Worm (Caenorhabditis elegans): ENCODE measurements around the gene srg-11.
A peak's percentile ranks its signal among the peaks of the same experiment; 100 is the strongest.

Gene srg-11

DNA sequence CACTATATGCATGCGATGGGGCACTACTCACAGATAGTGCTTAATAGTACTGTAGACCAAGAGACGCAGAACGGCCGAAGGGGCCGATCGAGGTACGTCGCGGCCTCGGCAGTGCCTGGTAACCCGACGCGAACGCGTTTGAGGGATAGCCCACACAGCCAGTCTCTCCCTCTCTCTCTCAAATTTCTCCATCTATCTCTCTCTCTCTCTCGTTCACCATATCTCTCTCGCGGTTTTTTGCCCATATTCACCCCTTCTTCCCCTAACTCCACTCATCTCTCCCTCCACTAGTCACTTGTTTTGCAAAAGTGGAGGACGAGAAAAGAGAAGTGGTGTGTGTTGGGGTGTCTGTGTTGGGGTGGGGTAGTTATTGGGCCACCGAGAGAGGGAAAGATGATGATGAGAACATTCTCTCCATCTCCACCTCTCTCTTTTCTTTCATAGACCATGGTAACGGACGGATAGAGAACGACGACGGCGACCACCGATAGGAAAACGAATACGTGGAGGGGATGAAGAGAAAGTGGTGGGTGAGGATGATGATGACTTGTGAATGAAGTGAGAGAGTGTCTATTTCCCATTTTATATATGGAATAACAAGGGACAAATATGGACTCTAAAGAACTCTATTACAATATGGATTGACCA, 12.9 kb upstream of the srg-11 start:
- no peak for TF ChIP-seq flt-1 (GFP tag; IDR thresholded peaks at IDR 0.05)
- TF ChIP-seq ceh-13 (GFP tag; optimal IDR thresholded peaks at IDR 0.05), result no peak
- TF ChIP-seq tra-4 (tag; optimal IDR thresholded peaks at IDR 0.05), result no peak
- TF ChIP-seq F13C5.2 (tag; optimal IDR thresholded peaks at IDR 0.05), result peak; percentile 83
- no peak for TF ChIP-seq scrt-1 (GFP tag; IDR thresholded peaks at IDR 0.05)
- peak; percentile 7 for TF ChIP-seq ceh-36 (tag; optimal IDR thresholded peaks at IDR 0.05)
- no peak for TF ChIP-seq tbx-11 (GFP tag; IDR thresholded peaks at IDR 0.05)
- no peak for TF ChIP-seq tbx-37 (GFP tag; conservative IDR thresholded peaks at IDR 0.05)
- TF ChIP-seq ets-7 (tag; optimal IDR thresholded peaks at IDR 0.05), result no peak
- TF ChIP-seq sea-1 (GFP tag; conservative IDR thresholded peaks at IDR 0.05), result 0 out of 2 replicates have a peak, but pooled peaks have one; percentile 23
- TF ChIP-seq hmg-4 (GFP tag; optimal IDR thresholded peaks at IDR 0.05), result peak; percentile 87
- peak; percentile 67 for TF ChIP-seq aly-1 (tag; optimal IDR thresholded peaks at IDR 0.05)
- no peak for TF ChIP-seq pes-1 (GFP tag; IDR thresholded peaks at IDR 0.05)
- TF ChIP-seq ama-1 (optimal IDR thresholded peaks at IDR 0.05), result no peak

DNA sequence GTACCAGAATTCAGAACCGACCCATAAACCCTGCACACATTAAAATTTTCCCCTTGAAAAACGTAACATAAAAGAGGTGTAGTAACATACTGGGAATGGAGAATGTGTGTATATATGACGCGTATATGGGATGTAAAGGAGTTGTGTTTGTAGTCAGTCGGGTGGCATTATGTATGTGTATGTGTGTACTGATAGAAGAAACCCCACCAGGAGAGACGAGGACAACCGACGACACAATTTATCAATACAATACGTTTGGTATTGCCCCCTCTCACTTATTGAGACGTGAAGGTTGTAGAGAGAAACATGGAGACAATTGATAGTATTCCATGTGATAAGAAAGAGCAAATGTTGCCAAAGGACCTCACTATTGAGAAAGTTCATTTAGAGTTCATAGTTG, 11.7 kb upstream of the srg-11 start:
- TF ChIP-seq tbx-11 (GFP tag; IDR thresholded peaks at IDR 0.05) (no peak), ceh-13 (GFP tag; optimal IDR thresholded peaks at IDR 0.05) (no peak), F13C5.2 (tag; optimal IDR thresholded peaks at IDR 0.05) (no peak), tbx-37 (GFP tag; conservative IDR thresholded peaks at IDR 0.05) (no peak), tra-4 (tag; optimal IDR thresholded peaks at IDR 0.05) (no peak), ceh-36 (tag; optimal IDR thresholded peaks at IDR 0.05) (no peak), ama-1 (optimal IDR thresholded peaks at IDR 0.05) (no peak), aly-1 (tag; optimal IDR thresholded peaks at IDR 0.05) (no peak), hnd-1 (tag; optimal IDR thresholded peaks at IDR 0.05) (no peak), hmbx-1 (tag; optimal IDR thresholded peaks at IDR 0.05) (no peak), sea-1 (GFP tag; conservative IDR thresholded peaks at IDR 0.05) (no peak)

DNA sequence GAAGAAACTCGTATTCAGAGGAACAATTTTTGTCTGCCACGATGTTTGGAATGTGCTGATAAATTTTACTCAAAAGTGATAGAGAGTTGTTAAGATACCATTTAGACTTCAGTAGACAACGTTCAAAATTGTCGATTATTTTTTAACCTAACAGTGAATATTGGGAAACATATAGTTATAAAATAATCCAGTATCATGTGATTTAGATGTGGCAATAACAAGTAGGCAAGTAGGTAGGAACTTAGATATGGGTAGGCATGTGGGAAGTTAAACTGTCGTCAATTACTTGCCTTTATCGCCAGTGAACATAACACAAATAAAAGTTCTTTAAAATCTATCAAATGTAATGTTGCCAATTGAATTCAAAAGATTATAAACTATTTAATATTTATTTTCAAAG, 8.3 kb upstream of the srg-11 start, which contains the start of gene T23F11.11:
T23F11.11 (minus strand) TSS at position 101 of the 400 bp plus-strand sequence.
- TF ChIP-seq hmbx-1 (tag; optimal IDR thresholded peaks at IDR 0.05), result no peak
- TF ChIP-seq ama-1 (optimal IDR thresholded peaks at IDR 0.05), result no peak
- no peak for TF ChIP-seq ceh-36 (tag; optimal IDR thresholded peaks at IDR 0.05)
- no peak for TF ChIP-seq hnd-1 (tag; optimal IDR thresholded peaks at IDR 0.05)
- TF ChIP-seq scrt-1 (GFP tag; IDR thresholded peaks at IDR 0.05), result no peak
- no peak for TF ChIP-seq ceh-13 (GFP tag; optimal IDR thresholded peaks at IDR 0.05)
- TF ChIP-seq tbx-37 (GFP tag; conservative IDR thresholded peaks at IDR 0.05), result no peak
- TF ChIP-seq flt-1 (GFP tag; IDR thresholded peaks at IDR 0.05), result no peak
- no peak for TF ChIP-seq F13C5.2 (tag; optimal IDR thresholded peaks at IDR 0.05)
- no peak for TF ChIP-seq ets-7 (tag; optimal IDR thresholded peaks at IDR 0.05)

DNA sequence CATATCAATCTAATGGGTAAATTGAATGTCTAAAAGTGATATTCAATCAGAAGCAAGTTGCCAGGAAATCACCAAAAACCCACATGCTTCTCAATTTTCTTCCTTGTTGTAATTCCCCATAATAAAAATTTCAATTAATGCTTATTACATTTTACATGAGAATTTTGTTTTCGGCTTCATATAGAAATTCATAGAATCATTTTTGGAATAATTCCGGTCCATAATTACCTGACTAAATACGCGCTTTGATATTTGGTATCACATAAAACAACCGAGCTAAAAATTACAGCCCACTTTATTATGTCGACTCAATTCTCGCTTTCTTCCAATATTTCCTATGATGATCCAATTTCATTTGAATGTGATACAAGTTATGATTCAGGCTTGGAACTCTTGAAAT, 7.9 kb upstream of the srg-11 start, which contains the start of gene srg-13:
srg-13 (plus strand) TSS at position 301 of the 400 bp plus-strand sequence.
- TF ChIP-seq aly-1 (tag; optimal IDR thresholded peaks at IDR 0.05) (no peak), ets-7 (tag; optimal IDR thresholded peaks at IDR 0.05) (no peak), scrt-1 (GFP tag; IDR thresholded peaks at IDR 0.05) (no peak), hnd-1 (tag; optimal IDR thresholded peaks at IDR 0.05) (no peak), tbx-37 (GFP tag; conservative IDR thresholded peaks at IDR 0.05) (no peak), ceh-36 (tag; optimal IDR thresholded peaks at IDR 0.05) (no peak), F13C5.2 (tag; optimal IDR thresholded peaks at IDR 0.05) (no peak), sea-1 (GFP tag; conservative IDR thresholded peaks at IDR 0.05) (no peak), flt-1 (GFP tag; IDR thresholded peaks at IDR 0.05) (no peak), B0310.2 (tag; optimal IDR thresholded peaks at IDR 0.05) (no peak), pes-1 (GFP tag; IDR thresholded peaks at IDR 0.05) (no peak)

DNA sequence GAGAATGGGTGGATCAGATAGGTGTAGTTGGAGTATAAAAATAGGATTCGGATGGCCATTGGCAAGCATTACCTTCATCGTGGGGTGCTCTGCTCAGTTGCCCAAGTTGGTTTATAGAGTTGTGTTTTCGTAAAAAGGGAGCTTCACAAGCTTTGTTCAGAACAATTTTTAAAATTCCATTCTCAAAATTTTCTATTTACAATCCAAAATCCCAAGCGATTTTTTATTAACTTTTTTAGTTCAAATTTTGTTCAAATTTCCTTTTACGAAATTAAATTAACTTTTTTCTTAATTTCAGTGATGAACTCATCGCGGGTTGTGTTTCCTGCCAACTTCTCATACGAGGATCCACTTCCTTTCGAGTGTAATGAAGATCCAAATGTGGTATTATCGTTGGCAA, 2.3 kb upstream of the srg-11 start, which contains the start of gene srg-10:
srg-10 (plus strand) TSS at position 301 of the 400 bp plus-strand sequence.
- no peak for TF ChIP-seq tbx-37 (GFP tag; conservative IDR thresholded peaks at IDR 0.05)
- no peak for TF ChIP-seq ets-7 (tag; optimal IDR thresholded peaks at IDR 0.05)
- TF ChIP-seq tbx-11 (GFP tag; IDR thresholded peaks at IDR 0.05), result no peak
- no peak for TF ChIP-seq scrt-1 (GFP tag; IDR thresholded peaks at IDR 0.05)
- no peak for TF ChIP-seq pes-1 (GFP tag; IDR thresholded peaks at IDR 0.05)

DNA sequence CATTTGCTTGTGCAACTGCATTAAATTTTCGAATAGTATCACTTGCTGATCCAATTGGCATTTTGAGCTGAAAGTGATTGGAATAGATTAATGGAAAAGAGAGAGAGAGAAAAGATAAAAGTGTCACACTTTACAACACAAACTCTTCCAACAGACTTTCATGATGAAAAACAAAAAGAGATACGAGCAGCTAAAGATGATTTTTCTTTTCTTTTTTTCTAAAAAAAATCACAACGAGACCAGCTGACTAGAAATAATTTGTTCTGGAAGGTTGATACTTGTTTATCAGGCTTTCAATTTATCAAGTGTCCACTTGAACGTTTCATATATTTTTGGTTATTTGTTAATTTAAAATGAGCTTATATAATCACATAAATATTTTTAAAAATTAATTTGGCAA, 7.3 kb downstream of the srg-11 start:
- TF ChIP-seq aly-1 (tag; optimal IDR thresholded peaks at IDR 0.05), result no peak
- TF ChIP-seq hmg-4 (GFP tag; optimal IDR thresholded peaks at IDR 0.05), result no peak
- no peak for TF ChIP-seq ama-1 (optimal IDR thresholded peaks at IDR 0.05)
- TF ChIP-seq hmbx-1 (tag; optimal IDR thresholded peaks at IDR 0.05), result no peak
- no peak for TF ChIP-seq tra-4 (tag; optimal IDR thresholded peaks at IDR 0.05)
- no peak for TF ChIP-seq F13C5.2 (tag; optimal IDR thresholded peaks at IDR 0.05)
- TF ChIP-seq ets-7 (tag; optimal IDR thresholded peaks at IDR 0.05), result no peak
- no peak for TF ChIP-seq scrt-1 (GFP tag; IDR thresholded peaks at IDR 0.05)
- TF ChIP-seq B0310.2 (tag; optimal IDR thresholded peaks at IDR 0.05), result no peak
- TF ChIP-seq flt-1 (GFP tag; IDR thresholded peaks at IDR 0.05), result no peak
- TF ChIP-seq ceh-36 (tag; optimal IDR thresholded peaks at IDR 0.05), result no peak
- no peak for TF ChIP-seq hnd-1 (tag; optimal IDR thresholded peaks at IDR 0.05)
- no peak for TF ChIP-seq tbx-11 (GFP tag; IDR thresholded peaks at IDR 0.05)
- TF ChIP-seq sea-1 (GFP tag; conservative IDR thresholded peaks at IDR 0.05), result no peak
- no peak for TF ChIP-seq tbx-37 (GFP tag; conservative IDR thresholded peaks at IDR 0.05)
- TF ChIP-seq pes-1 (GFP tag; IDR thresholded peaks at IDR 0.05), result no peak
- TF ChIP-seq ceh-13 (GFP tag; optimal IDR thresholded peaks at IDR 0.05), result no peak

DNA sequence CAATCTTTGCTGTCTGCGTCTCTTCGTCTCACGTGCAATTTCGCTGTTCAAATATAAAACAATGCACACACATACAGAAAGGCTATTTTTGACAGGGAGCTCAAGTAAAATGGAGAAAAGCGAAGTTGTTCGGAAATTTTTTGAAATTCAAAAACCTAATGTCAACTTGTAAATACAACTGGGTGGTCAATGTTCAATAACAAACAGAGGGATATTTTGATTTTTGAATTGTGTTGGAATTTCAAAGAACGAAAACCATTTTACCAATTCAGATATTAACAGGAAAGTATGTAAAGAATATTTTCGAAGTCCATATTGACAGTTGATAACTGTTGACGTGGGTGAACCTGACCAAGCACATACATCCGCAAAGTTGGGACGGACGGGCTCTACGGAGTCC, 8.5 kb downstream of the srg-11 start, which contains the start of gene tag-243:
tag-243 (minus strand) TSS at position 101 of the 400 bp plus-strand sequence.
- no peak for TF ChIP-seq scrt-1 (GFP tag; IDR thresholded peaks at IDR 0.05)
- TF ChIP-seq ceh-13 (GFP tag; optimal IDR thresholded peaks at IDR 0.05), result no peak
- no peak for TF ChIP-seq hnd-1 (tag; optimal IDR thresholded peaks at IDR 0.05)
- no peak for TF ChIP-seq ama-1 (optimal IDR thresholded peaks at IDR 0.05)
- TF ChIP-seq B0310.2 (tag; optimal IDR thresholded peaks at IDR 0.05), result no peak
- no peak for TF ChIP-seq sea-1 (GFP tag; conservative IDR thresholded peaks at IDR 0.05)
- no peak for TF ChIP-seq tbx-11 (GFP tag; IDR thresholded peaks at IDR 0.05)
- TF ChIP-seq ceh-36 (tag; optimal IDR thresholded peaks at IDR 0.05), result no peak
- no peak for TF ChIP-seq pes-1 (GFP tag; IDR thresholded peaks at IDR 0.05)
- no peak for TF ChIP-seq aly-1 (tag; optimal IDR thresholded peaks at IDR 0.05)
- TF ChIP-seq hmbx-1 (tag; optimal IDR thresholded peaks at IDR 0.05), result no peak
- no peak for TF ChIP-seq ets-7 (tag; optimal IDR thresholded peaks at IDR 0.05)
- no peak for TF ChIP-seq tbx-37 (GFP tag; conservative IDR thresholded peaks at IDR 0.05)
- no peak for TF ChIP-seq hmg-4 (GFP tag; optimal IDR thresholded peaks at IDR 0.05)
- TF ChIP-seq flt-1 (GFP tag; IDR thresholded peaks at IDR 0.05), result no peak
- TF ChIP-seq F13C5.2 (tag; optimal IDR thresholded peaks at IDR 0.05), result no peak
- TF ChIP-seq tra-4 (tag; optimal IDR thresholded peaks at IDR 0.05), result no peak
